Fruit fly (Drosophila melanogaster): ENCODE results near the gene CG8202.

Gene CG8202

DNA sequence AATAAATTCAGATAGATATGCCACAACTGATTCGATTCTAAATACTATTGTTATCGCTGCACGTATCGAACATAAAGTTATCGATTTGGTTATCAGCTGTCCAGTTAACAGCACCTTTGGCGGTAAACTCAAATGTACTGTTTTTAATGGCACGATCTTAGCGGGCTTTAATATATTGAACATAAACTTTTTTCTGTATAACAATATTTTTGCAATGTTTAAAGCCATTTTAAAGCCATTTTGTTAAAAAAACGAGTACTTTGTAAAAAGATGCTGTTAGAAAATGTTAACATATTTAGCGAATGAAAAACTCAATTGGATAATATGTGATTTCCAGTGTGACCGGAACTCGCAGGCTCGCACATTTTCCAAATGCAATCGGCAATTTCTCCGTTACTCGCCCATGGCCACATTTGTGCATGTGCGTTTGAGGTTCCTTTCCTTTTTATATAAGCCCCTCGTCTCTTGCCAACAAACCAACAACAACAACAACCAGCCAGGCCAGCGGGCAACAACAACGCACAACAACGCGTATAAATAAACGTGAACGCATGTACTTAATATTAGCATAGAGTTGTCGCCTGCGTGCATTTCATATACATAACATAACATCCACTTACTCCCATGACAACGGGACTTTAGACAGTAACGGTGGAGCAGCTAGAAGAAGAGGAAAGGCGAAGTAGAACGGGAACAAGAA, 15.9 kb upstream of the CG8202 start, which contains the start of gene TMEM216 (continued):
- TF ChIP-seq CG4360 (GFP tag; IDR thresholded peaks at IDR 0.05) (peak; percentile 97), Hr3 (GFP tag; optimal IDR thresholded peaks at IDR 0.05) (peak; percentile 21), ranshi (GFP tag; IDR thresholded peaks at IDR 0.05) (no peak), ci (GFP tag; IDR thresholded peaks at IDR 0.05) (peak; percentile 44; the same call in 2 of the 3 replicates), CG8924 (tag; optimal IDR thresholded peaks at IDR 0.05) (peak; percentile 56), ham (GFP tag; IDR thresholded peaks at IDR 0.05) (no peak), Oli (tag; optimal IDR thresholded peaks at IDR 0.05) (no peak), NC2β (GFP tag; optimal IDR thresholded peaks at IDR 0.05) (peak; percentile 8), yki (optimal IDR thresholded peaks at IDR 0.05) (no peak), E2f1 (GFP tag; IDR thresholded peaks at IDR 0.05) (no peak), NfI (GFP tag; optimal IDR thresholded peaks at IDR 0.05) (no peak), pzg (GFP tag; optimal IDR thresholded peaks at IDR 0.05) (peak; percentile 82), NFAT (GFP tag; IDR thresholded peaks at IDR 0.05) (no peak), CG7839 (tag; optimal IDR thresholded peaks at IDR 0.05) (no peak), CG17186 (GFP tag; optimal IDR thresholded peaks at IDR 0.05) (peak; percentile 29), Mad (GFP tag; optimal IDR thresholded peaks at IDR 0.05) (peak; percentile 25), CG10979 (tag; optimal IDR thresholded peaks at IDR 0.05) (no peak), CG16813 (GFP tag; IDR thresholded peaks at IDR 0.05; ENCODE audit: partially characterized antibody) (peak; percentile 49; the same call in 2 of the 3 replicates), gfzf (GFP tag; optimal IDR thresholded peaks at IDR 0.05) (peak; percentile 94), CG18619 (GFP tag; optimal IDR thresholded peaks at IDR 0.05) (no peak), bsh (GFP tag; optimal IDR thresholded peaks at IDR 0.05) (peak in 1 of 2 experiments; percentile 15), Mes4 (GFP tag; optimal IDR thresholded peaks at IDR 0.05) (peak; percentile 2), Bdp1 (GFP tag; optimal IDR thresholded peaks at IDR 0.05) (no peak), Ets97D (GFP tag; optimal IDR thresholded peaks at IDR 0.05) (peak; percentile 77), CG1603 (tag; optimal IDR thresholded peaks at IDR 0.05) (peak; percentile 51), CG3847 (GFP tag; IDR thresholded peaks at IDR 0.05) (no peak), CG11398 (GFP tag; optimal IDR thresholded peaks at IDR 0.05) (no peak), NC2α (GFP tag; optimal IDR thresholded peaks at IDR 0.05) (no peak), CG17829 (tag; optimal IDR thresholded peaks at IDR 0.05) (peak; percentile 24), vnd (GFP tag; IDR thresholded peaks at IDR 0.05; ENCODE audit: partially characterized antibody) (0 out of 3 replicates have a peak, but pooled peaks have one; percentile 34), CG17568 (GFP tag; optimal IDR thresholded peaks at IDR 0.05) (no peak)

DNA sequence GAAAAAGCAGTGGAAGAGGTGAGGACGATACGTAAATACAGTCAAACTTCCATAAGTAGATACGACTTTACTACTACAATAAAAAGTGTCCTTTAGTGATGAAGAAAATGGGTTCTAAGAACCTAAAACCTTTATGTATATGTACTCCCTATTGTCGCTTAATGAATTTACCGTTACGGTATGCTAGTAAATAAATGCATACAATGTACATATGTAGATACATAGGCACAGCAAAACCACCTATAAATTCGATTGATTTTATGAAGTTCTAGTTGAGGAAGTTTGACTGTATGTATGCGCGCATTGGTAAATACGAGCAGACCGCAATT, 15.4 kb upstream of the CG8202 start:
- TF ChIP-seq CG16863 (GFP tag; optimal IDR thresholded peaks at IDR 0.05), result no peak
- no peak for TF ChIP-seq CG8281 (tag; optimal IDR thresholded peaks at IDR 0.05)
- peak; percentile 17; the same call in 1 of the 2 replicates for TF ChIP-seq Taf1 (GFP tag; IDR thresholded peaks at IDR 0.05)
- TF ChIP-seq grau (tag; optimal IDR thresholded peaks at IDR 0.05), result peak; percentile 75
- TF ChIP-seq CG4424 (GFP tag; optimal IDR thresholded peaks at IDR 0.05), result no peak

DNA sequence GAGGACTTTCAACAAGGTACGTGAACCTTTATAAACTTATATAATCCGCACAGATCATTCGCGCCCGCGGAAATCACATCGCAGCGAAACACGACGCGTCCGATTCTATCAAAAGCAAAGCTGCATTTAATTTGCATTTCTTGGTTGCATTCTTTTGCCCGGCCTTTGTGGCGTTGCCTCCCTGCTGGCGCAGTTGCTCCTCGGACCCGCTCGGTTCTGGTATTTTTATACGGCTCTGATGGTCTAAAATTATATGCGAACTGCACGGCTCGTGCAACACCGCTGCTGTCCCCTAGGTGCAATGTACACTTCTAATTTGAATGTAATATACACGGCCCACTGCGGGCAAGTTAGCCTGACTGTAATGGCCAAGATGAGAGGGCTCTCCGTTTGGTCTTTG, 13.5 kb upstream of the CG8202 start, which contains the start of gene Cks85A:
Cks85A (minus strand) TSS at position 101 of the 400 bp plus-strand sequence.
- TF ChIP-seq Pdp1 (GFP tag; optimal IDR thresholded peaks at IDR 0.05), result peak in 1 of 2 experiments; percentile 41
- no peak for TF ChIP-seq Oaz (GFP tag; IDR thresholded peaks at IDR 0.05)

Data from whole organism, embryonic.